Worm (Caenorhabditis elegans) whole organism, midembryonic: ENCODE data around the gene K05F1.8.

ENCODE experiments used
- T22C8.4 ChIP-seq: fragments of 200-800 bp; sonication (Bioruptor generic); IDR thresholded peaks from 2 replicates; pipeline ENCODE4 v1.3.6; 2022; ENCODE audit warnings: missing genetic modification characterization, missing compliant biosample characterization
- cog-1 ChIP-seq: sonication (generic microtip); optimal IDR thresholded peaks from 2 replicates; lab custom pipeline; 2016; ENCODE audit warnings: missing genetic modification characterization, missing compliant biosample characterization
- flt-1 ChIP-seq: fragments of 200-800 bp; sonication (Bioruptor generic); IDR thresholded peaks from 2 replicates; pipeline ENCODE4 v1.3.6; 2022; ENCODE audit warnings: missing genetic modification characterization, missing compliant biosample characterization
- klf-2 ChIP-seq: fragments of 200-800 bp; sonication (Bioruptor generic); conservative IDR thresholded peaks from 2 replicates; pipeline ENCODE4 v1.3.6; 2022; ENCODE audit warnings: missing genetic modification reagents, missing genetic modification characterization, missing compliant biosample characterization
- med-1 ChIP-seq: sonication (generic microtip); optimal IDR thresholded peaks from 2 replicates; lab custom pipeline; 2017; ENCODE audit warnings: missing genetic modification characterization, mild to moderate bottlenecking, missing compliant biosample characterization, antibody characterized with exemption, missing genetic modification reagents; ENCODE audit not compliant: insufficient read depth
- ref-1 ChIP-seq: fragments of 200-800 bp; sonication (Bioruptor generic); conservative IDR thresholded peaks from 2 replicates; pipeline ENCODE4 v1.3.6; 2022; ENCODE audit warnings: missing genetic modification reagents, missing genetic modification characterization, missing compliant biosample characterization
- tab-1 ChIP-seq: fragments of 200-800 bp; sonication (Bioruptor generic); IDR thresholded peaks from 2 replicates; pipeline ENCODE4 v1.3.6; 2022; ENCODE audit warnings: missing genetic modification characterization, missing compliant biosample characterization
- ztf-23 ChIP-seq: fragments of 200-800 bp; sonication (Bioruptor generic); IDR thresholded peaks from 2 replicates; pipeline ENCODE4 v1.3.6; 2022; ENCODE audit warnings: missing genetic modification reagents, missing genetic modification characterization, missing compliant biosample characterization
- ztf-29 ChIP-seq: fragments of 200-800 bp; sonication (Bioruptor generic); IDR thresholded peaks from 2 replicates; pipeline ENCODE4 v1.3.6; 2022; ENCODE audit warnings: missing genetic modification reagents, missing genetic modification characterization, missing compliant biosample characterization

K05F1.8 gene

DNA sequence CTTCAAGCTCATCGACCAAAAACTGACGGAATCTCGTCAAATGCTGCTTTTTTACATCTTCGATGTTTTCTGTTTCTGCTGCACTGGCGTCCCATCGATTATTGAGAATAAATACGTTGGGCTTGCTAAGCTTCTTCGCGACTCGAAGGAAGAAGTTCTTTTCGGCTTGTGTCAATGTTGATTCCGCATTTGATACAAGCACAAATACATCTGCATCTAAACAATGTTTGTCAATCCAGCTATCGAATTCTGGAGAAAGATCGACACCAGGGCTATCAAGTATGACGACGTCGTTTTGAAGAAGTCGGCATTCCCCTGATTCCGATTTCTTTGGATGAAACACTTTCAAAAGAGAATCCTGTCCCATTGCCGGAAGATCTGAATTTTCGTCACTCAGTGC is 35.7 kb upstream of the K05F1.8 start:
- TF ChIP-seq ztf-29 (GFP tag; lab: Robert Waterston, UW) (no peak), med-1 (no peak), ztf-23 (no peak), T22C8.4 (GFP tag; lab: Robert Waterston, UW) (no peak), flt-1 (GFP tag; lab: Robert Waterston, UW) (no peak), cog-1 (tag; lab: Kevin White, UChicago) (no peak), ref-1 (GFP tag; lab: Robert Waterston, UW) (no peak), tab-1 (GFP tag; lab: Robert Waterston, UW) (no peak), klf-2 (GFP tag; lab: Robert Waterston, UW) (no peak)

DNA sequence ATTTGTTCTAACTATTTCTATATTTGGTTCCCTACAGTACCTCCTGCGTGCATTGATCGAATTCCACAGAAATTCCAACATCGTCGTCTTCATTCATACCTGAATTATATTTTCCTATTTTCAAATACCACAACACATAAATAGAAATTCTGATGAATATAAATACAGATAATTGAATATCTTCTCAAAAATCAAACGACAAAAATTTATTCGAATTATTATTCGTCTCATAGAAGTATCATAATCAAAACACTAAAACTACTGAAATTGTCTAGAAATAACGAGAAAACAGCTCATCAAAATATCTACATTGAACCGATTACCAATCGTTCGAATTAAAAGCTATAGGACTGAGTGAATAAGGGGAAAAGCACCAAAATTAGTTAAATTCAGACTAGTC is 33.7 kb upstream of the K05F1.8 start, which contains the start of gene gtap-1:
gtap-1 (minus strand) TSS at position 101 of the 400 bp plus-strand sequence.
- TF ChIP-seq cog-1 (tag; lab: Kevin White, UChicago): no peak
- TF ChIP-seq tab-1 (GFP tag; lab: Robert Waterston, UW): no peak
- no peak for TF ChIP-seq ztf-29 (GFP tag; lab: Robert Waterston, UW)
- TF ChIP-seq flt-1 (GFP tag; lab: Robert Waterston, UW): no peak
- no peak for TF ChIP-seq ztf-23
- no peak for TF ChIP-seq klf-2 (GFP tag; lab: Robert Waterston, UW)
- no peak for TF ChIP-seq ref-1 (GFP tag; lab: Robert Waterston, UW)
- TF ChIP-seq T22C8.4 (GFP tag; lab: Robert Waterston, UW): no peak
- TF ChIP-seq med-1: no peak

DNA sequence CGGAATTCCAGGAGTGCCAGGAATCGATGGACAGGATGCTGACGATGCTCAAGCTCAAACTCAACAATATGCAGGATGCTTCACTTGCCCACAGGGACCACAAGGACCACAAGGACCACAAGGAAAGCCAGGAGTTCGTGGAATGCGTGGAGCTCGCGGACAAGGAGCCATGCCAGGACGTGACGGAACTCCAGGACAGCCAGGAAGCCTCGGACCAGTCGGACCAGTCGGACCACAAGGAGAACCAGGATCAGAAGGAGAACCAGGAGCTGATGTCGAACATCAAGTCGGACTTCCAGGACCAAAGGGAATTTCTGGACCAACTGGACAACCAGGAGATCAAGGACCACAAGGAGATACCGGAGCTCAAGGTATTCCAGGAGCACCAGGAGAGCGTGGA is 31.9 kb upstream of the K05F1.8 start:
- TF ChIP-seq tab-1 (GFP tag; lab: Robert Waterston, UW): no peak
- TF ChIP-seq cog-1 (tag; lab: Kevin White, UChicago): no peak
- TF ChIP-seq ref-1 (GFP tag; lab: Robert Waterston, UW): no peak
- no peak for TF ChIP-seq med-1
- no peak for TF ChIP-seq ztf-29 (GFP tag; lab: Robert Waterston, UW)
- TF ChIP-seq T22C8.4 (GFP tag; lab: Robert Waterston, UW): no peak
- TF ChIP-seq flt-1 (GFP tag; lab: Robert Waterston, UW): no peak

DNA sequence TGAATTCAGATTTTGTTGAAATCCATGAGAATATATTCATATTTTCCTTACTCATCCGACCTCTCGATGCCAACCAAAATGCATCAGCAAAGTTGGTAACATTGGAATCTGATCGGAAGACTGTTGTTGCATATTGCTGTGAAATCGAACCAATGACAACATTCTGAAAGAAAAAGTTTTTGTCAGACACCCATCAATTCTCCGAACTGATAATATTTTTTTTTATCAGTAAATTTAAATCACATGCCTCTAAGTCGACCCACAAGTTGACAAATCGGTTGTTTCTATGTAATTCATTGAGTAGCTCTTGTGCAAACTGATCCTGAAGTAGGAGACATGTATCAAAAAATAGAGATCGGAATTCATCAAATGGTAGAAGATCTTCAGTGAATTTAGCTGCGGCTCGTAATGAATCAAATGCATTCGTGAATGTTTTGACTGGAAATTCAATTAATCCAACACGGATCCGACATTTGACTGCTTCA is 30.5 kb upstream of the K05F1.8 start, which contains the start of gene col-74:
col-74 (plus strand) TSS at position 435 of the 485 bp plus-strand sequence.
- no peak for TF ChIP-seq ztf-29 (GFP tag; lab: Robert Waterston, UW)
- TF ChIP-seq flt-1 (GFP tag; lab: Robert Waterston, UW): no peak
- no peak for TF ChIP-seq med-1
- TF ChIP-seq T22C8.4 (GFP tag; lab: Robert Waterston, UW): no peak
- no peak for TF ChIP-seq tab-1 (GFP tag; lab: Robert Waterston, UW)
- no peak for TF ChIP-seq ztf-23
- no peak for TF ChIP-seq cog-1 (tag; lab: Kevin White, UChicago)
- no peak for TF ChIP-seq ref-1 (GFP tag; lab: Robert Waterston, UW)
- TF ChIP-seq klf-2 (GFP tag; lab: Robert Waterston, UW): no peak

DNA sequence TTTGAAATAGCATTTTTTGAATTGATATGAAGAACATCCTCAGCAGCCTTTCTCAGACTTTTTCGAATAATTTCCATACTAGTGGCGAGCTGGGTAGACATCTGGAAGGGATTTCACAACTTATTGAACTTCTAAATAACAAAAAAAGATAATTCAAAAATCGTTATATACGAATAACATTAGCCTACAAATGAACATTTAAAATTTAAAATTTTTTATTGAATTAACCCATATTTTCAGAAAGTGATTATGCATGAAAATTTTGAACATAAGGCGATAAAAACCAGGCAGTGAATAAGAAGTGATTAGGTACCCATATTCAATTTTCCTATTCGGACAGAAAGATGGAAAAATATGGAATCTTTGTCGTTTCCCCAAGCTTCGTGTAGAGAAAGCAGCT is 29.0 kb upstream of the K05F1.8 start, which contains the start of gene ZK1248.11:
ZK1248.11 (minus strand) TSS at position 101 of the 400 bp plus-strand sequence.
- TF ChIP-seq cog-1 (tag; lab: Kevin White, UChicago) (no peak), tab-1 (GFP tag; lab: Robert Waterston, UW) (no peak), ztf-23 (no peak), klf-2 (GFP tag; lab: Robert Waterston, UW) (no peak), med-1 (no peak), ref-1 (GFP tag; lab: Robert Waterston, UW) (no peak), T22C8.4 (GFP tag; lab: Robert Waterston, UW) (no peak), ztf-29 (GFP tag; lab: Robert Waterston, UW) (no peak), flt-1 (GFP tag; lab: Robert Waterston, UW) (no peak)

DNA sequence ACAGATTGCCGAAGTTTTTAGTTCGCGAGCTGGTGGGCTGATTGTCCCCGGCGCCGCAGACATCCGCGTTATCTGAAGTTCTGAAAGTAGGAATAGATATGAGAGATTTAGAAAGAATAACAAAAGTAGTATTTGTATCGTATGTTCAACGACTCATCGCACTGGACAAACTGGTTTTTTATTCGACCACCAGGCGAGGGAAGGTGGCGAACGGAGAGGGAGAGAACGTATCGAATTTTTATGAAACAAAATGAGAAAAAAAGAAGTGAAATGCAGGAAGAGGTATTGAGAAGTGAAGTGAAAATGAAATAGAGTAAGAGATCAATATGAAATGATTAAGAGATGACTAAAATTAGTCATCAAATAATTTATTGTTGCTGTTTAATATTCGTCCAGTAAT is 27.9 kb upstream of the K05F1.8 start, which contains the start of gene tbc-2:
tbc-2 (minus strand) TSS at position 80 of the 400 bp plus-strand sequence.
- TF ChIP-seq med-1: no peak
- no peak for TF ChIP-seq klf-2 (GFP tag; lab: Robert Waterston, UW)
- no peak for TF ChIP-seq ztf-23
- no peak for TF ChIP-seq cog-1 (tag; lab: Kevin White, UChicago)
- no peak for TF ChIP-seq T22C8.4 (GFP tag; lab: Robert Waterston, UW)
- no peak for TF ChIP-seq flt-1 (GFP tag; lab: Robert Waterston, UW)
- no peak for TF ChIP-seq tab-1 (GFP tag; lab: Robert Waterston, UW)
- no peak for TF ChIP-seq ztf-29 (GFP tag; lab: Robert Waterston, UW)
- no peak for TF ChIP-seq ref-1 (GFP tag; lab: Robert Waterston, UW)

DNA sequence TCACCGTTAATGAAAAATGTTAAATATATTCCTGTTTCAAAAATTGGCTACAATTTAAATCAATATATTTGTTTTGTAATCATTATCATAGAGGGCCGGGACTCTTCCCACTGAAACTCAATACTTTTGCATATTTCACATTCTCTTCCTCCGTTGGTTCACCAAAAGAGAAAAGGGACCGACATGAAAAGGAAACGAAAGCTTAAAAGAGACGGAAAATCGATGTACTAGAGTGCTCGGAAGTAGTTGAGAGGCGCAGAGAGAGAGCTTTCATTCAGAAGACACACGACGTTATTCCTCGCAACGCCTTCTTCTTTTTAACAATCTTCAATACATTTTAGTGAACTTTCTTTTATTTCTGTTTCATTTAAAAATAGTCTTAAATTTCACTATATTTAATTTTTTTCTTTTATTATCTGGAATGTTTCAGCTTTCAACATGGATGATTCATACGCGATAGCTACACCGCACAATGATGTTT is 20.9 kb upstream of the K05F1.8 start, which contains the start of gene ehs-1:
ehs-1 (plus strand) TSS at position 431 of the 481 bp plus-strand sequence.
- TF ChIP-seq ztf-23: no peak
- TF ChIP-seq T22C8.4 (GFP tag; lab: Robert Waterston, UW): no peak

DNA sequence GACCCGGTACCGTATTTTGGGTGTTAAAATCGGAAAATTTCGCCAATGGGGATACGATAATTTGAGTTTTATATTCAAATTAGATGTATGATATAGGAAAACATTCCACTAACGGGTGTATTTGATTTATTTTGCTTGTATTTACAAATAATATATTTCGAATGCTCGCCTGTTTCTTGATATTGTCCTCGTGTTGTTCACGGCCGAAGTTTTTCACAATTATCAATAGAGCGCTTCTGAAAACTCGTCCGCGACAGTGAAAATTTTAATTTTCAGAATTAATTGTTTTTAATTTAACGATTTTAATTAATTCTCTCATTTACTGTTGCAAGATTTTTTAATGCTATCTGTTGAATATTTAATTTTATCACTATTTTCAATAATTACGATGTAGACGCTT is 20.2 kb upstream of the K05F1.8 start:
- TF ChIP-seq flt-1 (GFP tag; lab: Robert Waterston, UW): peak; percentile 52; the same call in 1 of the 2 replicates
- TF ChIP-seq med-1: no peak
- no peak for TF ChIP-seq ref-1 (GFP tag; lab: Robert Waterston, UW)
- no peak for TF ChIP-seq cog-1 (tag; lab: Kevin White, UChicago)
- no peak for TF ChIP-seq ztf-29 (GFP tag; lab: Robert Waterston, UW)
- no peak for TF ChIP-seq klf-2 (GFP tag; lab: Robert Waterston, UW)
- 0 out of 2 replicates have a peak, but pooled peaks have one; percentile 48 for TF ChIP-seq ztf-23
- TF ChIP-seq T22C8.4 (GFP tag; lab: Robert Waterston, UW): no peak

DNA sequence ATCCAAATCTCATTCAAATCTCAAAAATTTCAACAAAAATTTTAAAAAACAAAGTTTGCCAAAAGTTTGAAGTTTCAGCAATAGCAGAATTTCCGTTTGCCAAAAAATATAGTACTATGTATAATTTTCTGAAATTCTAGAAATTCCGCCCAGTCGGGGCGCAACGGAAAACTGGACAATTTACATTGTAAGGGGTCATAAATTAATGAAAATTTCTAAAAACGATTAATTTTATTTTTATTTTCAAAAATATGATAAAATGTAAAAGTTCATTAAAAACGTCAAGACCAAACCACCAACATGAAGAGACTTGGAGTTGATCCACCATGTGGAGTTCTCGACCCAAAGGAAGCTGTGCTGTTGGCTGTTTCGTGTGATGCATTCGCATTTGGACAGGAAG is 18.8 kb upstream of the K05F1.8 start, which contains the start of gene ZK1248.4:
ZK1248.4 (plus strand) TSS at position 301 of the 400 bp plus-strand sequence.
- no peak for TF ChIP-seq med-1
- no peak for TF ChIP-seq T22C8.4 (GFP tag; lab: Robert Waterston, UW)
- no peak for TF ChIP-seq tab-1 (GFP tag; lab: Robert Waterston, UW)
- no peak for TF ChIP-seq klf-2 (GFP tag; lab: Robert Waterston, UW)
- no peak for TF ChIP-seq ref-1 (GFP tag; lab: Robert Waterston, UW)
- TF ChIP-seq ztf-23: no peak
- no peak for TF ChIP-seq flt-1 (GFP tag; lab: Robert Waterston, UW)
- no peak for TF ChIP-seq cog-1 (tag; lab: Kevin White, UChicago)
- no peak for TF ChIP-seq ztf-29 (GFP tag; lab: Robert Waterston, UW)
